Fruit fly (Drosophila melanogaster): ENCODE results near the gene cad.
A peak's percentile ranks its signal among the peaks of the same experiment; 100 is the strongest.

cad gene

dm6 chr2L:20758188-20758846, 12.2 kb upstream of the cad start (continued):
- no peak for TF ChIP-seq CG8388 (GFP tag; optimal IDR thresholded peaks at IDR 0.05)
- no peak for TF ChIP-seq CG6254 (GFP tag; optimal IDR thresholded peaks at IDR 0.05)
- no peak for TF ChIP-seq unc-4 (GFP tag; IDR thresholded peaks at IDR 0.05; ENCODE audit: partially characterized antibody)
- no peak for TF ChIP-seq CG14710 (tag; optimal IDR thresholded peaks at IDR 0.05)
- peak; percentile 11 for TF ChIP-seq ATbp (GFP tag; optimal IDR thresholded peaks at IDR 0.05)
- no peak for TF ChIP-seq tin (GFP tag; optimal IDR thresholded peaks at IDR 0.05)
- TF ChIP-seq CG34422 (GFP tag; IDR thresholded peaks at IDR 0.05): peak; percentile 66; the same call in 1 of the 3 replicates
- peak; percentile 25 for TF ChIP-seq CG18599 (GFP tag; optimal IDR thresholded peaks at IDR 0.05)
- no peak for TF ChIP-seq hb (GFP tag; IDR thresholded peaks at IDR 0.05; ENCODE audit: partially characterized antibody)
- TF ChIP-seq MBD-R2 (GFP tag; IDR thresholded peaks at IDR 0.05): no peak
- TF ChIP-seq Lhr (GFP tag; optimal IDR thresholded peaks at IDR 0.05): no peak
- no peak for TF ChIP-seq CG9876 (GFP tag; optimal IDR thresholded peaks at IDR 0.05)
- 0 out of 2 replicates have a peak, but pooled peaks have one; percentile 11 for TF ChIP-seq Ptx1 (GFP tag; IDR thresholded peaks at IDR 0.05)
- TF ChIP-seq gfzf (GFP tag; optimal IDR thresholded peaks at IDR 0.05): peak; percentile 26
- peak; percentile 66 for TF ChIP-seq gro (GFP tag; optimal IDR thresholded peaks at IDR 0.05)
- TF ChIP-seq slbo (GFP tag; IDR thresholded peaks at IDR 0.05): peak; percentile 25; the same call in 1 of the 2 replicates
- peak; percentile 36 for TF ChIP-seq Rfx (GFP tag; IDR thresholded peaks at IDR 0.05)
- TF ChIP-seq CG11085 (GFP tag; IDR thresholded peaks at IDR 0.05): no peak
- no peak for TF ChIP-seq ap (GFP tag; IDR thresholded peaks at IDR 0.05)
- TF ChIP-seq chif (GFP tag; optimal IDR thresholded peaks at IDR 0.05): peak in 1 of 2 experiments; percentile 3
- no peak for TF ChIP-seq wdn (GFP tag; IDR thresholded peaks at IDR 0.05)
- TF ChIP-seq Max (GFP tag; optimal IDR thresholded peaks at IDR 0.05): no peak
- no peak for TF ChIP-seq Hmx (GFP tag; optimal IDR thresholded peaks at IDR 0.05)
- TF ChIP-seq Oaz (GFP tag; IDR thresholded peaks at IDR 0.05): no peak
- TF ChIP-seq CG9727 (GFP tag; optimal IDR thresholded peaks at IDR 0.05): no peak
- TF ChIP-seq Dad (GFP tag; optimal IDR thresholded peaks at IDR 0.05): peak; percentile 25
- TF ChIP-seq Chrac-16 (GFP tag; optimal IDR thresholded peaks at IDR 0.05): no peak
- TF ChIP-seq CG7963 (GFP tag; IDR thresholded peaks at IDR 0.05; ENCODE audit: partially characterized antibody): no peak
- TF ChIP-seq CG32532 (GFP tag; IDR thresholded peaks at IDR 0.05): peak; percentile 26; the same call in 1 of the 2 replicates
- TF ChIP-seq CG14441 (GFP tag; IDR thresholded peaks at IDR 0.05): no peak
- TF ChIP-seq Dp (GFP tag; optimal IDR thresholded peaks at IDR 0.05): peak; percentile 4
- TF ChIP-seq Hmr (GFP tag; optimal IDR thresholded peaks at IDR 0.05): no peak
- TF ChIP-seq Dref (GFP tag; IDR thresholded peaks at IDR 0.05): no peak
- TF ChIP-seq BtbVII (GFP tag; optimal IDR thresholded peaks at IDR 0.05): no peak
- no peak for TF ChIP-seq vnd (GFP tag; IDR thresholded peaks at IDR 0.05; ENCODE audit: partially characterized antibody)
- no peak for TF ChIP-seq Dip3 (GFP tag; optimal IDR thresholded peaks at IDR 0.05)
- no peak for TF ChIP-seq ftz-f1 (GFP tag; optimal IDR thresholded peaks at IDR 0.05)
- TF ChIP-seq CG13123 (GFP tag; optimal IDR thresholded peaks at IDR 0.05): no peak
- TF ChIP-seq CG4617 (GFP tag; optimal IDR thresholded peaks at IDR 0.05; ENCODE audit: borderline replicate concordance): no peak
- TF ChIP-seq CG12236 (GFP tag; optimal IDR thresholded peaks at IDR 0.05): no peak
- no peak for TF ChIP-seq ash1 (GFP tag; optimal IDR thresholded peaks at IDR 0.05)
- peak; percentile 62 for TF ChIP-seq CG8924 (tag; optimal IDR thresholded peaks at IDR 0.05)
- no peak for TF ChIP-seq CG11093 (GFP tag; IDR thresholded peaks at IDR 0.05)
- peak; percentile 16 for TF ChIP-seq CG13296 (GFP tag; optimal IDR thresholded peaks at IDR 0.05)
- no peak for TF ChIP-seq nerfin-2 (GFP tag; IDR thresholded peaks at IDR 0.05; ENCODE audit: partially characterized antibody)
- no peak for TF ChIP-seq CG6654 (GFP tag; optimal IDR thresholded peaks at IDR 0.05)
- no peak for TF ChIP-seq NK7.1 (GFP tag; optimal IDR thresholded peaks at IDR 0.05)
- peak; percentile 44 for TF ChIP-seq Bgb (GFP tag; IDR thresholded peaks at IDR 0.05; ENCODE audit: partially characterized antibody)
- TF ChIP-seq Awh (GFP tag; IDR thresholded peaks at IDR 0.05): 0 out of 2 replicates have a peak, but pooled peaks have one; percentile 42

Measured in whole organism, embryonic.